Worm (Caenorhabditis elegans) whole organism, early embryonic: ENCODE data around the gene bbln-1.

Source experiments
- B0310.2 ChIP-seq: sonication (generic microtip); optimal IDR thresholded peaks from 2 replicates; lab custom pipeline; 2016; ENCODE audit warnings: mild to moderate bottlenecking, missing genetic modification characterization, missing compliant biosample characterization
- F13C5.2 ChIP-seq: sonication (generic microtip); optimal IDR thresholded peaks from 2 replicates; lab custom pipeline; 2017; ENCODE audit warnings: mild to moderate bottlenecking, missing genetic modification characterization, inconsistent platforms, missing compliant biosample characterization
- ama-1 ChIP-seq: fragments of 150-350 bp; optimal IDR thresholded peaks from 2 replicates; lab custom pipeline; 2014
- ceh-13 ChIP-seq: fragments of 200-800 bp; sonication (Bioruptor generic); optimal IDR thresholded peaks from 2 replicates; lab custom pipeline; 2018; ENCODE audit warnings: mild to moderate bottlenecking, missing genetic modification characterization, missing compliant biosample characterization
- ceh-36 ChIP-seq: sonication (generic microtip); optimal IDR thresholded peaks from 2 replicates; lab custom pipeline; 2016; ENCODE audit warnings: missing genetic modification characterization, inconsistent platforms, missing compliant biosample characterization
- ets-7 ChIP-seq: sonication (generic microtip); optimal IDR thresholded peaks from 2 replicates; lab custom pipeline; 2016; ENCODE audit warnings: missing genotype, missing genetic modification characterization, missing compliant biosample characterization
- flt-1 ChIP-seq: fragments of 200-800 bp; sonication (Bioruptor generic); IDR thresholded peaks from 2 replicates; pipeline ENCODE4 v1.3.6; 2022; ENCODE audit warnings: missing genetic modification characterization, missing compliant biosample characterization
- scrt-1 ChIP-seq: fragments of 200-800 bp; sonication (Bioruptor generic); IDR thresholded peaks from 2 replicates; pipeline ENCODE4 v1.3.6; 2022; ENCODE audit warnings: missing genetic modification characterization, missing compliant biosample characterization
- sea-1 ChIP-seq: fragments of 200-800 bp; sonication (Bioruptor generic); conservative IDR thresholded peaks from 2 replicates; pipeline ENCODE4 v1.3.6; 2022; ENCODE audit warnings: missing genetic modification characterization, missing compliant biosample characterization
- tbx-11 ChIP-seq: fragments of 200-800 bp; sonication (Bioruptor generic); IDR thresholded peaks from 2 replicates; pipeline ENCODE4 v1.3.6; 2022; ENCODE audit warnings: missing genetic modification characterization, missing compliant biosample characterization
- tbx-37 ChIP-seq: fragments of 200-800 bp; sonication (Bioruptor generic); conservative IDR thresholded peaks from 2 replicates; pipeline ENCODE4 v1.3.6; 2022; ENCODE audit warnings: missing genetic modification reagents, missing genetic modification characterization, missing compliant biosample characterization

DNA sequence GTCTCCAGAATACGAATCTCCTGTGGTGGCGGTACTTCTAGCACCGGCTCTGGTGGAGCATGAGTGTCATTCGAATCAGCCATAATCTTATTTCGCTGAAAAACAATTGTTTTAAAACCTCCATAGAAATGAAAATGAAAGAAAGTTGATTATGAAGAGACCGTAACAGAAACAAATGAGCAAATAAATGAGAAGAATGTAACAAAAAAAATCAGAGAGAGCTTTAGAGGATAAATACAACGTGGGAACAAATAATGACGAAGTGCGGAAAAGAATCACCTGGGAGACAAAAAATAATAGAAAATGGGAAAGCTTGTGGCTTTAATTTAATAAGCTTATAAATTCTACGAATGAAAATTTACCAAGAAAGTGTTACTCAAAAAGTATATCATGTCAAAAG, 25.3 kb downstream of the bbln-1 start, which contains the start of gene spc-1:
- TF ChIP-seq sea-1 (GFP tag; lab: Robert Waterston, UW): no peak
- TF ChIP-seq ets-7 (tag; lab: Kevin White, UChicago): no peak
- no peak for TF ChIP-seq tbx-11
- no peak for TF ChIP-seq flt-1 (GFP tag; lab: Robert Waterston, UW)
- no peak for TF ChIP-seq ama-1 (lab: Kevin White, UChicago)
- TF ChIP-seq F13C5.2 (tag; lab: Kevin White, UChicago): no peak
- no peak for TF ChIP-seq scrt-1 (GFP tag; lab: Robert Waterston, UW)
- no peak for TF ChIP-seq ceh-13 (GFP tag; lab: Kevin White, UChicago)
- no peak for TF ChIP-seq ceh-36
- TF ChIP-seq B0310.2 (tag; lab: Kevin White, UChicago): no peak
- TF ChIP-seq tbx-37 (GFP tag; lab: Robert Waterston, UW): no peak
